Worm (Caenorhabditis elegans) whole organism, L1 larva: ENCODE results near the gene C28C12.11.

Source experiments
- aha-1 ChIP-seq: fragments of 150-350 bp; optimal IDR thresholded peaks from 2 replicates; lab custom pipeline; 2014; ENCODE audit warnings: missing biosample characterization, missing genetic modification characterization
- blmp-1 ChIP-seq: fragments of 150-350 bp; optimal IDR thresholded peaks from 2 replicates; lab custom pipeline; 2014; ENCODE audit warnings: missing biosample characterization, missing genetic modification characterization
- ceh-90 ChIP-seq: sonication (generic microtip); optimal IDR thresholded peaks from 2 replicates; lab custom pipeline; 2016; ENCODE audit warnings: missing genetic modification characterization, missing compliant biosample characterization
- ces-1 ChIP-seq: fragments of 150-350 bp; optimal IDR thresholded peaks from 2 replicates; lab custom pipeline; 2014; ENCODE audit warnings: missing biosample characterization, missing genetic modification reagents, missing genetic modification characterization
- fkh-10 ChIP-seq: sonication (generic microtip); optimal IDR thresholded peaks from 2 replicates; lab custom pipeline; 2017; ENCODE audit warnings: missing biosample characterization, missing genetic modification reagents, missing genetic modification characterization
- mdl-1 ChIP-seq, 2 experiments: fragments of 150-350 bp; optimal IDR thresholded peaks; 2 replicates each; lab custom pipeline; 2014 to 2017; ENCODE audit warnings: missing biosample characterization in 2 of 2, missing genetic modification characterization in 2 of 2, inconsistent platforms in 1 of 2
- nhr-237 ChIP-seq: fragments of 150-350 bp; optimal IDR thresholded peaks from 2 replicates; lab custom pipeline; 2014; ENCODE audit warnings: missing biosample characterization, missing genetic modification characterization
- nhr-47 ChIP-seq: sonication (generic microtip); optimal IDR thresholded peaks from 2 replicates; lab custom pipeline; 2016; ENCODE audit warnings: mild to moderate bottlenecking, missing genetic modification characterization, moderate library complexity, missing compliant biosample characterization
- nhr-76 ChIP-seq: sonication (generic microtip); optimal IDR thresholded peaks from 2 replicates; lab custom pipeline; 2017; ENCODE audit warnings: missing biosample characterization, missing genetic modification characterization
- pag-3 ChIP-seq: sonication (generic microtip); optimal IDR thresholded peaks from 2 replicates; lab custom pipeline; 2017; ENCODE audit warnings: missing genetic modification characterization, mild to moderate bottlenecking, missing compliant biosample characterization, antibody characterized with exemption, borderline replicate concordance; ENCODE audit not compliant: insufficient read depth
- skn-1 ChIP-seq: fragments of 150-350 bp; optimal IDR thresholded peaks from 2 replicates; lab custom pipeline; 2014; ENCODE audit warnings: missing biosample characterization, missing genetic modification characterization
- snpc-4 ChIP-seq: fragments of 150-350 bp; optimal IDR thresholded peaks from 2 replicates; lab custom pipeline; 2014; ENCODE audit warnings: missing biosample characterization, missing genetic modification characterization
- sptf-1 ChIP-seq: fragments of 150-350 bp; optimal IDR thresholded peaks from 2 replicates; lab custom pipeline; 2014; ENCODE audit warnings: missing biosample characterization, missing genetic modification characterization

ce11 chrIV:8520594-8520993, 46.7 kb downstream of the C28C12.11 start, which contains the start of gene pkg-2:
- TF ChIP-seq pag-3 (tag; lab: Kevin White, UChicago) (no peak), nhr-47 (tag; lab: Kevin White, UChicago) (no peak), mdl-1 (tag; optimal IDR thresholded peaks at IDR 0.05; lab: Kevin White, UChicago) (no peak), skn-1 (no peak), fkh-10 (GFP tag; lab: Kevin White, UChicago) (no peak), nhr-76 (tag; lab: Kevin White, UChicago) (no peak), sptf-1 (tag; lab: Kevin White, UChicago) (no peak), nhr-237 (tag; lab: Kevin White, UChicago) (no peak), snpc-4 (tag; lab: Kevin White, UChicago) (no peak), ces-1 (GFP tag; lab: Kevin White, UChicago) (no peak), aha-1 (tag; lab: Kevin White, UChicago) (no peak), ceh-90 (tag; lab: Kevin White, UChicago) (no peak), blmp-1 (tag; lab: Kevin White, UChicago) (no peak)
